Fruit fly (Drosophila melanogaster): ENCODE measurements around the gene Cpr92F.

- TF ChIP-seq CG5245 (GFP tag; optimal IDR thresholded peaks at IDR 0.05) = no peak
- TF ChIP-seq psq (GFP tag; optimal IDR thresholded peaks at IDR 0.05) = no peak
- TF ChIP-seq Gug (GFP tag; IDR thresholded peaks at IDR 0.05) = no peak
- no peak for TF ChIP-seq caup (GFP tag; optimal IDR thresholded peaks at IDR 0.05; ENCODE audit: severe bottlenecking)
- TF ChIP-seq CG3281 (GFP tag; optimal IDR thresholded peaks at IDR 0.05) = no peak
- no peak for TF ChIP-seq Lpt (GFP tag; optimal IDR thresholded peaks at IDR 0.05)
- no peak for TF ChIP-seq Dfd (GFP tag; optimal IDR thresholded peaks at IDR 0.05)
- no peak for TF ChIP-seq CG11247 (GFP tag; IDR thresholded peaks at IDR 0.05)
- no peak for TF ChIP-seq CG1529 (GFP tag; optimal IDR thresholded peaks at IDR 0.05)
Observed at dm6 chr3R:20669040-20669621, at the start of gene Cpr92F.
